Fruit fly (Drosophila melanogaster) S2 (cell line): Measurements from ENCODE around the gene Asciz.

Source experiments
- CG8478 ChIP-seq: fragments of >200 bp; optimal IDR thresholded peaks from 2 replicates; lab custom pipeline; 2018
- CTCF ChIP-seq, 2 experiments: fragments of >200 bp; optimal IDR thresholded peaks; 2 replicates each; lab custom pipeline; 2018

DNA sequence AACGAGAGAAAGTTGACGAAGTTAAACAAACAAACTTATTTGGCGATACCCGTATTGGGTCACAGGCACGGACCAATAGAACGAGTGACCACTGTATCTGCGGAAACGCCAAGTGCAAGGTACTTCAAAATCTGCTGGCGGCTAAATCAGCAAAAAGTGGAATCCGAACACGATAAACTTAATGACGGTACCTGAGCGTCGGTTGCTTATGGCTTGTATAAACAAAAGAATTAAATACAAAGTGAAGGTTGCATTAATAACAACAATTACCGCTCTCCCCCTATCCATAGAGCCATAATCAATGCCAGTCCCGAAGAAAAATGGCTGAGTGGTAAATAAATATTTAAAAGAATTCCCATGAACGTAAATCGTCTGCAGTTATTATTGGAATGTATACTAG lies 41.5 kb downstream of the Asciz start:
- no peak for TF ChIP-seq CG8478 (lab: Kevin White, UChicago)
- TF ChIP-seq CTCF (optimal IDR thresholded peaks at IDR 0.05; lab: Kevin White, UChicago), result no peak
